Worm (Caenorhabditis elegans): ENCODE data around the gene ZK1251.3.

Gene ZK1251.3

DNA sequence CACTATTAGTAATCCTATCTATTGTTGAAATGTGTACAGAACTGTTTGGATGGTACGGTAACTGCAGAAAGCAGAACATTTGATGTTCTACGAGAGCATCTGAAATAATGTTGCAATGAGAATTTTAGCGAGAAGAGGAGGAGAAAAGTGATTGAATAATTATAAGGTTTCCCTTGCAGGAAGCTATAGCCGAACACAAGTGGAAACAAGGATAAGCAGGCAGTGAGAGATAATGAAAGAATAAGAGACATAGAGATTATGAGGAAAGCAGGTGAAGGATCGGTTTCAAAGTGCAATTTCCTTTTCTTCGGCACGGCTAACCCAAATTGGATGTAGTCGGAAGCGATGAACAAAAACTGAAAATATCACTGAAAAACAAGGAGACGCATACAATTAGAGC is 41.5 kb upstream of the ZK1251.3 start, which contains the start of gene del-2 (continued):
- TF ChIP-seq lsy-2 (tag; optimal IDR thresholded peaks at IDR 0.05), result no peak
- TF ChIP-seq ZK546.5 (tag; optimal IDR thresholded peaks at IDR 0.05), result no peak
- TF ChIP-seq lim-7 (GFP tag; IDR thresholded peaks at IDR 0.05), result no peak

DNA sequence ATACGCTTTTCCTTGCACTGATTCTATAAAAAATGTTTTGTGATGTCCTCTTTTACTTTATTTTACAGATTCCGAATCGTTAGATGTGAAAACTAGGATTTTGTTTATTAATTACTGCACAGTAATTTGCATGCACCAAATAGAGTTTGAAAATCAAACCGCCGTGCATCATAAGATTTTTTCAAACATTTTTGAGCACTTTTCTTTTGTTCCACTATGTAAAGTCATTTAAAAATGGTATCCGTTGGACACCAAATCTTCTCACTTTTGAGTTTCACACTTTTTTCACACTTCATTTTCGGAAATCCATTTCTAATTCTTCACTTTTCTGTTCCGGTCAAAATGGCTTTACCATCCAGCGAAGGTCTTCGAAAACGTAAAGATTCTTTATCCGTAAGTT is 40.3 kb upstream of the ZK1251.3 start, which contains the start of gene degl-2:
degl-2 (plus strand) TSS at position 301 of the 400 bp plus-strand sequence.
- TF ChIP-seq zfp-3 (GFP tag; conservative IDR thresholded peaks at IDR 0.05) (no peak), R02D3.7 (tag; optimal IDR thresholded peaks at IDR 0.05) (no peak), daf-8 (GFP tag; IDR thresholded peaks at IDR 0.05) (no peak), zfp-2 (tag; optimal IDR thresholded peaks at IDR 0.05) (no peak)

DNA sequence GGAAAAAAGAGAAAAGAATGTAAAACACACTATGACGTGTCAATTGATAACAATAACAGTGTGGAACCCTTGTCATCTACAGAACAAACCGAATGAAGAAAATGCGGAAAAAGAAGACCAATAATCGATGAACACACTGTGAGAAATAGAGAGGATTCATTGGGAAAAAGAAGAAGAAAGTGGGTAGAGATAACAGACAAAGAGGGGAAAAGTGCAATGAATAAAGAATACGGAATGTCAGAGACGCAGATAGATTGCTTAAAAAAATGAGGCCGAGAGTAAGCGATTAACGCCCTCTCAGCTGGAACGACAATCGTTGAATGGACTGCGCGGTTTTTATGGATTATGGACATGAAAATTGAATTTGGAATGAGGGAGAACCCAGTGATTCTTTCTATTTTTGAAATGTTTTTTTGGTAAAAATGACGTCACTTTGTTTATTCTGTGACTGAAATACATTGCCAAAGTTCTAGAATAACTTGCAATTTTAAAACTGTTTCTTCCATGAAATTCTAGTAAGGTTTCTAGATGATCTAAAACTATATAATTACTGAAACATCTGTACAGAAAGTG is 35.6 kb upstream of the ZK1251.3 start, which contains the start of gene amph-1:
amph-1 (minus strand) TSS at position 85 of the 573 bp plus-strand sequence.
- TF ChIP-seq madf-9 (GFP tag; conservative IDR thresholded peaks at IDR 0.05) (0 out of 2 replicates have a peak, but pooled peaks have one; percentile 6), mep-1 (tag; optimal IDR thresholded peaks at IDR 0.05) (peak; percentile 35), tra-1 (GFP tag; IDR thresholded peaks at IDR 0.05) (no peak), lsy-2 (tag; optimal IDR thresholded peaks at IDR 0.05) (peak in 1 of 2 experiments; percentile 27), nhr-28 (tag; optimal IDR thresholded peaks at IDR 0.05) (peak; percentile 56), mdl-1 (tag; optimal IDR thresholded peaks at IDR 0.05) (no peak), nhr-11 (tag; optimal IDR thresholded peaks at IDR 0.05) (peak; percentile 11), D1046.2 (GFP tag; IDR thresholded peaks at IDR 0.05) (no peak), hlh-30 (tag; optimal IDR thresholded peaks at IDR 0.05; ENCODE audit: insufficient read depth) (peak; percentile 28), mxl-3 (GFP tag; optimal IDR thresholded peaks at IDR 0.05) (peak; percentile 12), ceh-82 (tag; optimal IDR thresholded peaks at IDR 0.05) (no peak), hlh-11 (tag; optimal IDR thresholded peaks at IDR 0.05) (peak; percentile 73), nhr-111 (GFP tag; optimal IDR thresholded peaks at IDR 0.05) (no peak), unc-62 (GFP tag; optimal IDR thresholded peaks at IDR 0.05 in 1 of 2) (peak in 1 of 2 experiments; percentile 76), unc-62 (tag; optimal IDR thresholded peaks at IDR 0.05) (no peak), cey-2 (tag; optimal IDR thresholded peaks at IDR 0.05; ENCODE audit: borderline replicate concordance, insufficient read depth) (peak; percentile 41), dve-1 (tag; optimal IDR thresholded peaks at IDR 0.05; ENCODE audit: insufficient read depth) (peak; percentile 66), daf-16 (GFP tag; optimal IDR thresholded peaks at IDR 0.05) (no peak), daf-16 (tag; optimal IDR thresholded peaks at IDR 0.05) (peak; percentile 19), duxl-1 (tag; optimal IDR thresholded peaks at IDR 0.05; ENCODE audit: poor library complexity) (no peak), hmg-1.1 (GFP tag; IDR thresholded peaks at IDR 0.05) (peak; percentile 44; the same call in 1 of the 2 replicates), daf-12 (tag; optimal IDR thresholded peaks at IDR 0.05) (no peak), dmd-9 (GFP tag; IDR thresholded peaks at IDR 0.05) (no peak)

DNA sequence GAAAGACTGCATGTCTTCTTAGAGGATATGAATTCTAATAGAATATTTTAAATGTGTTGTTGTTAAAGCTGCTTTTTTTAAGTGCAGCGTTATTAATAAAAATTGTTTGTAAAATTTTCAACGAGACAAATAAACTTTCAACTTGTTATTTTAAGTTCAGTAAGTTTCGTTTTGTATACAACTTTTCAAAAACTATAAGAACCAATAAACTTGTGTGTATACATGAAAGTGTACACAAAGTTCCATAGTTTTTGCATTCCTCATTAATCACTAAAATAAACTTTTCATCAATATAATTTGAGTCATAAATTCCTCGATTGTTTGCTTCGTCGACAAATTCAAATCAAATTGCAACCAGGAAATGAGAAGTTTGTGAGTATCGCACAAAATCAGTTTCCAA is 34.8 kb upstream of the ZK1251.3 start, which contains the start of gene srm-3:
srm-3 (plus strand) TSS at position 301 of the 400 bp plus-strand sequence.
- TF ChIP-seq F44E2.7 (GFP tag; IDR thresholded peaks at IDR 0.05) (no peak), duxl-1 (tag; optimal IDR thresholded peaks at IDR 0.05; ENCODE audit: poor library complexity) (no peak), mxl-2 (GFP tag; conservative IDR thresholded peaks at IDR 0.05) (no peak), lin-1 (GFP tag; IDR thresholded peaks at IDR 0.05) (no peak), attf-4 (tag; optimal IDR thresholded peaks at IDR 0.05) (no peak), lin-15B (tag; optimal IDR thresholded peaks at IDR 0.05) (no peak)

Measured in whole organism, L4 larva.